Worm (Caenorhabditis elegans): ENCODE results near the gene srw-138.

DNA sequence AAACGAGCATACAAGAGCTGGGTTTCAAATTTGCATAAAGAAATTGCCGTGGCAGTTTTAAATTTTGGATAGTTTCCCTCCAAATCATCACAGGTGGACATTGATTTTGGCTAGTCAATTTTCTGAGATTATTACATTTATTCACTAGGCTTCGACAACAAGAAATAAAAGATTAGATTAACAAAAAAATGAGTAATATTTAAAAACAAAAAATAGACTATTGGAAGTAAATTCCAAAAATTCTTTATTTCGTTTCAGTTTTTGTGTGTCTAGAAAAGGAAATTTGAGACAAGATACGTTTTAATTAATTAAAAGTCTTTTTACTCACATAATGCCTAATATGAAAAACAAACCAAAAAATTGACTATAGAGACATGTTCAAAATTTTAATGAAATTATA lies 4.7 kb downstream of the srw-138 start, which contains the start of gene srw-142:
- TF ChIP-seq him-1 (tag; optimal IDR thresholded peaks at IDR 0.05) (no peak), W03F9.2 (tag; optimal IDR thresholded peaks at IDR 0.05) (no peak), dao-5 (tag; optimal IDR thresholded peaks at IDR 0.05) (no peak)
